Worm (Caenorhabditis elegans) whole organism, early embryonic: ENCODE measurements around the gene srh-61.

Experiments used
- ama-1 ChIP-seq: fragments of 150-350 bp; optimal IDR thresholded peaks from 2 replicates; lab custom pipeline; 2014
- ceh-13 ChIP-seq: fragments of 200-800 bp; sonication (Bioruptor generic); optimal IDR thresholded peaks from 2 replicates; lab custom pipeline; 2018; ENCODE audit warnings: mild to moderate bottlenecking, missing genetic modification characterization, missing compliant biosample characterization
- hmbx-1 ChIP-seq: sonication (generic microtip); optimal IDR thresholded peaks from 2 replicates; lab custom pipeline; 2016; ENCODE audit warnings: mild to moderate bottlenecking, missing genetic modification characterization, missing compliant biosample characterization

DNA sequence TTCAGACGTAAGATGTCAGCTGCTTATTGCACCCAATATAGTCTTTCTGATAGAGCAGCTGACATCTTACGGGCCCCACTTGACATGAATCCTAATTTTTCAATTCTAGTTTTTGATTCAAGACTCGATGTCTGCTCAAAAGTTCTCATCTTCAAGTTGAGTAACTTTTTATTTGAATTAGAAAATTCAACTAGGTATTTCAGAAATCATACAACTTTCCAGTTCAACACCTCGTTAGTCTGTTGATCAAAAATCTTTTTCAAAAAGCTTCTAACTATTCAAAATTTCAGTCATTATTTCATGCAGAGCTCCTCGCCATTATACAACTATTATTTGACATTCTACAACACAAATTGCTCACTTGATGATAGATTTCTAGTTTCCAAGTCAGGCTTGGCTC, 4.3 kb downstream of the srh-61 start, which contains the start of gene srh-73:
- TF ChIP-seq ceh-13 (no peak), ama-1 (lab: Kevin White, UChicago) (no peak), hmbx-1 (tag; lab: Kevin White, UChicago) (no peak)
